Fruit fly (Drosophila melanogaster) whole organism, wandering third instar larva: Measurements from ENCODE around the gene CG15625.

Experiments
- Dif ChIP-seq: fragments of 200-275, 200-300 bp; sonication (Bioruptor generic); optimal IDR thresholded peaks from 2 replicates; lab custom pipeline; 2018; ENCODE audit warnings: missing biosample characterization, missing genetic modification characterization; ENCODE audit not compliant: partially characterized antibody
- GATAd ChIP-seq: sonication (Bioruptor generic); optimal IDR thresholded peaks from 2 replicates; lab custom pipeline; 2016; ENCODE audit warnings: missing biosample characterization, missing genetic modification characterization
- Hr78 ChIP-seq: fragments of >200 bp; optimal IDR thresholded peaks from 2 replicates; lab custom pipeline; 2017; ENCODE audit warnings: missing biosample characterization, missing genetic modification characterization
- Mio ChIP-seq: sonication (Bioruptor generic); optimal IDR thresholded peaks from 2 replicates; lab custom pipeline; 2016; ENCODE audit warnings: missing biosample characterization, missing genetic modification characterization
- dmrt93B ChIP-seq: fragments of 200-800 bp; sonication (Bioruptor generic); optimal IDR thresholded peaks from 2 replicates; lab custom pipeline; 2018; ENCODE audit warnings: missing biosample characterization, mild to moderate bottlenecking, missing genetic modification characterization
- foxo ChIP-seq, 2 experiments: fragments of 200-800 bp; sonication (Bioruptor generic); optimal IDR thresholded peaks; 2 replicates in 1 of 2; 3 replicates in 1 of 2; lab custom pipeline; 2016 to 2017; ENCODE audit warnings: missing biosample characterization in 2 of 2, missing genetic modification characterization in 2 of 2
- pan ChIP-seq: fragments of >200 bp; optimal IDR thresholded peaks from 2 replicates; lab custom pipeline; 2017
- psq ChIP-seq: fragments of 200-800 bp; sonication (Bioruptor generic); optimal IDR thresholded peaks from 3 replicates; lab custom pipeline; 2017; ENCODE audit warnings: missing biosample characterization, mild to moderate bottlenecking, missing genetic modification characterization, moderate library complexity
- rgr ChIP-seq: fragments of 200-800 bp; sonication (Bioruptor generic); optimal IDR thresholded peaks from 3 replicates; lab custom pipeline; 2016; ENCODE audit warnings: missing biosample characterization, mild to moderate bottlenecking, missing genetic modification characterization
- woc ChIP-seq: sonication (Bioruptor generic); optimal IDR thresholded peaks from 2 replicates; lab custom pipeline; 2016; ENCODE audit warnings: missing biosample characterization, mild to moderate bottlenecking, missing genetic modification characterization

DNA sequence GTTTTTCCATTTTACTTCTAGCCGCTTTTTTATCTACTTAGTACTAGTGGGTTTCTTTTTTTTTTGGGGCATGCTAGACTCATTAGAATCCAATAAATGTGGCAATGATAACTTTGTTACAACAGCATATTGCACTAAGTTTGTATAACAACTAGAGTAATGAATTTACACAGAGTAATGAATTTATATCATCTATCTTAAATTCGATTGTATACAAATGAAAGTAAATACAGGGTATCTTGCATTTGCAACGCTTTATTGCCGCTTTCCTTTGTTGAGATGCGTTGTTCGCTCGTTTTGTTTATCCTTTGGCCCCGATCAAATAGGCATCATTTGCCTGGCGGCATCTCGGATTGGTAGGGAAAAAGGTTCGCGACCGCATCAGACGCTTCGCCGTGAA lies 35.0 kb upstream of the CG15625 start:
- TF ChIP-seq foxo (GFP tag; optimal IDR thresholded peaks at IDR 0.05; lab: Kevin White, UChicago) (no peak), woc (GFP tag; lab: Kevin White, UChicago) (no peak), GATAd (GFP tag; lab: Kevin White, UChicago) (no peak), psq (GFP tag; lab: Kevin White, UChicago) (no peak), Hr78 (GFP tag; lab: Kevin White, UChicago) (no peak), rgr (GFP tag; lab: Kevin White, UChicago) (no peak), Dif (GFP tag; lab: Kevin White, UChicago) (no peak), pan (lab: Kevin White, UChicago) (no peak), Mio (GFP tag; lab: Kevin White, UChicago) (no peak), dmrt93B (GFP tag; lab: Kevin White, UChicago) (no peak)
